Worm (Caenorhabditis elegans) whole organism, L1 larva: ENCODE measurements around the gene C35A5.6.

ENCODE experiments used
- nhr-28 ChIP-seq: fragments of 150-350 bp; optimal IDR thresholded peaks from 2 replicates; lab custom pipeline; 2014; ENCODE audit warnings: missing biosample characterization, missing genetic modification characterization
- unc-30 ChIP-seq: sonication (generic microtip); optimal IDR thresholded peaks from 2 replicates; lab custom pipeline; 2017; ENCODE audit warnings: missing biosample characterization, missing genetic modification characterization

ce11 chrV:10469845-10470244 is 39.1 kb upstream of the C35A5.6 start:
- no peak for TF ChIP-seq unc-30
- no peak for TF ChIP-seq nhr-28 (tag; lab: Kevin White, UChicago)
